Fruit fly (Drosophila melanogaster) whole organism, adult: Measurements from ENCODE around the gene CG4465.

ENCODE experiments used
- CG14711 ChIP-seq: fragments of 200-800 bp; sonication (Bioruptor generic); optimal IDR thresholded peaks from 2 replicates; lab custom pipeline; 2018; ENCODE audit warnings: missing biosample characterization, mild to moderate bottlenecking, missing genetic modification characterization, moderate library complexity
- CG1620 ChIP-seq: fragments of 200-800 bp; sonication (Bioruptor generic); optimal IDR thresholded peaks from 2 replicates; lab custom pipeline; 2016; ENCODE audit warnings: missing biosample characterization, missing genetic modification characterization
- CG33017 ChIP-seq: fragments of 200-800 bp; sonication (Bioruptor generic); optimal IDR thresholded peaks from 2 replicates; lab custom pipeline; 2018; ENCODE audit warnings: missing biosample characterization, mild to moderate bottlenecking, missing genetic modification characterization, moderate library complexity
- CG5204 ChIP-seq: fragments of 200-800 bp; sonication (Bioruptor generic); optimal IDR thresholded peaks from 2 replicates; lab custom pipeline; 2016; ENCODE audit warnings: missing biosample characterization, missing genetic modification characterization
- CG7045 ChIP-seq: fragments of 200-800 bp; sonication (Bioruptor generic); optimal IDR thresholded peaks from 2 replicates; lab custom pipeline; 2017; ENCODE audit warnings: missing biosample characterization, mild to moderate bottlenecking, missing genetic modification characterization
- Clk ChIP-seq: fragments of 200-800 bp; sonication (Bioruptor generic); optimal IDR thresholded peaks from 2 replicates; lab custom pipeline; 2017; ENCODE audit warnings: missing biosample characterization, missing genetic modification characterization
- Crg-1 ChIP-seq: fragments of 200-800 bp; sonication (Bioruptor generic); optimal IDR thresholded peaks from 2 replicates; lab custom pipeline; 2016; ENCODE audit warnings: missing biosample characterization, missing genetic modification characterization
- Hr96 ChIP-seq: fragments of 200-800 bp; sonication (Bioruptor generic); optimal IDR thresholded peaks from 2 replicates; lab custom pipeline; 2016; ENCODE audit warnings: missing biosample characterization, missing genetic modification characterization
- Mnt ChIP-seq: fragments of 200-800 bp; sonication (Bioruptor generic); optimal IDR thresholded peaks from 2 replicates; lab custom pipeline; 2016; ENCODE audit warnings: missing biosample characterization, mild to moderate bottlenecking, missing genetic modification characterization
- cic ChIP-seq: fragments of 200-800 bp; sonication (Bioruptor generic); optimal IDR thresholded peaks from 2 replicates; lab custom pipeline; 2017; ENCODE audit warnings: missing biosample characterization, mild to moderate bottlenecking, missing genetic modification characterization, moderate library complexity
- cnc ChIP-seq, 2 experiments: fragments of >200 bp; optimal IDR thresholded peaks; 2 replicates each; lab custom pipeline; 2017
- kay ChIP-seq: fragments of 200-800 bp; sonication (Bioruptor generic); peaks from one replicate; lab custom pipeline; 2016; ENCODE audit warnings: missing biosample characterization, missing genetic modification characterization, borderline replicate concordance
- pad ChIP-seq: fragments of 200-800 bp; sonication (Bioruptor generic); optimal IDR thresholded peaks from 3 replicates; lab custom pipeline; 2017; ENCODE audit warnings: missing biosample characterization, missing genetic modification characterization, mild to moderate bottlenecking, moderate library complexity, missing genetic modification reagents
- tj ChIP-seq: fragments of 200-800 bp; sonication (Bioruptor generic); optimal IDR thresholded peaks from 3 replicates; lab custom pipeline; 2017; ENCODE audit warnings: missing biosample characterization, mild to moderate bottlenecking, missing genetic modification characterization, moderate library complexity

- TF ChIP-seq cnc (optimal IDR thresholded peaks at IDR 0.05; lab: Kevin White, UChicago) (no peak), Crg-1 (no peak), Mnt (GFP tag; lab: Kevin White, UChicago) (no peak), CG7045 (no peak), CG33017 (tag; lab: Kevin White, UChicago) (no peak), cic (no peak), kay (GFP tag; lab: Kevin White, UChicago) (no peak), tj (GFP tag; lab: Kevin White, UChicago) (no peak), CG14711 (tag; lab: Kevin White, UChicago) (no peak), Clk (GFP tag; lab: Kevin White, UChicago) (no peak), pad (GFP tag; lab: Kevin White, UChicago) (no peak), CG5204 (GFP tag; lab: Kevin White, UChicago) (no peak), Hr96 (GFP tag; lab: Kevin White, UChicago) (no peak), CG1620 (GFP tag; lab: Kevin White, UChicago) (no peak)
Observed at dm6 chr3R:19925271-19925670, 7.6 kb upstream of the CG4465 start, which contains the start of gene CG4462.
